Worm (Caenorhabditis elegans) whole organism, young adult: ENCODE data around the gene Y54G2A.12.

Experiments used
- B0019.2 ChIP-seq: fragments of 200-800 bp; sonication (Bioruptor generic); conservative IDR thresholded peaks from 2 replicates; pipeline ENCODE4 v1.3.6; 2022; ENCODE audit warnings: missing genetic modification reagents, missing genetic modification characterization, missing compliant biosample characterization
- B0035.1 ChIP-seq: sonication (generic microtip); optimal IDR thresholded peaks from 2 replicates; lab custom pipeline; 2016; ENCODE audit warnings: missing genetic modification characterization, mild to moderate bottlenecking, missing compliant biosample characterization, missing genotype, missing genetic modification reagents
- F10E7.11 ChIP-seq: sonication (generic microtip); optimal IDR thresholded peaks from 2 replicates; lab custom pipeline; 2017; ENCODE audit warnings: mild to moderate bottlenecking, missing genetic modification characterization, moderate library complexity, missing compliant biosample characterization
- F33H1.4 ChIP-seq: fragments of 200-800 bp; sonication (Bioruptor generic); IDR thresholded peaks from 2 replicates; pipeline ENCODE4 v1.3.6; 2022; ENCODE audit warnings: missing genetic modification reagents, missing genetic modification characterization, missing compliant biosample characterization
- F39B2.1 ChIP-seq: fragments of 200-800 bp; sonication (Bioruptor generic); IDR thresholded peaks from 2 replicates; pipeline ENCODE4 v1.3.6; 2022; ENCODE audit warnings: missing genetic modification reagents, missing genetic modification characterization, missing compliant biosample characterization
- K11D2.4 ChIP-seq: fragments of 200-800 bp; sonication (Bioruptor generic); IDR thresholded peaks from 2 replicates; pipeline ENCODE4 v1.3.6; 2022; ENCODE audit warnings: missing genetic modification reagents, missing genetic modification characterization, missing compliant biosample characterization
- T26A5.8 ChIP-seq: sonication (generic microtip); optimal IDR thresholded peaks from 2 replicates; lab custom pipeline; 2016; ENCODE audit warnings: missing genetic modification characterization, missing compliant biosample characterization
- atf-7 ChIP-seq: sonication (generic microtip); optimal IDR thresholded peaks from 2 replicates; lab custom pipeline; 2017; ENCODE audit warnings: mild to moderate bottlenecking, missing genetic modification characterization, missing compliant biosample characterization
- athp-1 ChIP-seq: sonication (generic microtip); optimal IDR thresholded peaks from 2 replicates; lab custom pipeline; 2017; ENCODE audit warnings: mild to moderate bottlenecking, missing genetic modification characterization, missing compliant biosample characterization
- ceh-27 ChIP-seq: fragments of 200-800 bp; sonication (Bioruptor generic); optimal IDR thresholded peaks from 2 replicates; lab custom pipeline; 2018; ENCODE audit warnings: mild to moderate bottlenecking, missing genetic modification characterization, moderate library complexity, missing compliant biosample characterization
- chd-7 ChIP-seq: sonication (generic microtip); optimal IDR thresholded peaks from 2 replicates; lab custom pipeline; 2016; ENCODE audit warnings: mild to moderate bottlenecking, missing genetic modification characterization, moderate library complexity, missing compliant biosample characterization
- ekl-4 ChIP-seq: fragments of 200-800 bp; sonication (Bioruptor generic); IDR thresholded peaks from 2 replicates; pipeline ENCODE4 v1.3.6; 2022; ENCODE audit warnings: missing genetic modification reagents, missing genetic modification characterization, missing compliant biosample characterization
- hmg-20 ChIP-seq: fragments of 200-800 bp; sonication (Bioruptor generic); IDR thresholded peaks from 2 replicates; pipeline ENCODE4 v1.3.6; 2022; ENCODE audit warnings: missing genetic modification reagents, missing genetic modification characterization, missing compliant biosample characterization
- hsf-1 ChIP-seq: fragments of 200-800 bp; sonication (Bioruptor generic); IDR thresholded peaks from 2 replicates; pipeline ENCODE4 v1.3.6; 2022; ENCODE audit warnings: missing genetic modification reagents, missing genetic modification characterization, missing compliant biosample characterization
- lag-1 ChIP-seq: fragments of 200-800 bp; sonication (Bioruptor generic); IDR thresholded peaks from 2 replicates; pipeline ENCODE4 v1.3.6; 2022; ENCODE audit warnings: missing genetic modification reagents, missing genetic modification characterization, missing compliant biosample characterization
- lsy-27 ChIP-seq: sonication (generic microtip); optimal IDR thresholded peaks from 2 replicates; lab custom pipeline; 2017; ENCODE audit warnings: missing genetic modification characterization, mild to moderate bottlenecking, missing compliant biosample characterization, antibody characterized with exemption, missing genotype, borderline replicate concordance; ENCODE audit not compliant: insufficient read depth
- madf-3 ChIP-seq: fragments of 200-800 bp; sonication (Bioruptor generic); IDR thresholded peaks from 2 replicates; pipeline ENCODE4 v1.3.6; 2022; ENCODE audit warnings: missing genetic modification reagents, missing genetic modification characterization, missing compliant biosample characterization
- nfyb-1 ChIP-seq: fragments of 200-800 bp; sonication (Bioruptor generic); IDR thresholded peaks from 2 replicates; pipeline ENCODE4 v1.3.6; 2022; ENCODE audit warnings: missing genetic modification reagents, missing genetic modification characterization, missing compliant biosample characterization
- nhr-179 ChIP-seq: sonication (generic microtip); optimal IDR thresholded peaks from 2 replicates; lab custom pipeline; 2016; ENCODE audit warnings: mild to moderate bottlenecking, missing genetic modification characterization, missing compliant biosample characterization
- nhr-80 ChIP-seq: sonication (generic microtip); optimal IDR thresholded peaks from 2 replicates; lab custom pipeline; 2016; ENCODE audit warnings: missing genetic modification characterization, missing compliant biosample characterization
- snpc-3.4 ChIP-seq: sonication (generic microtip); optimal IDR thresholded peaks from 2 replicates; lab custom pipeline; 2017; ENCODE audit warnings: missing genetic modification characterization, mild to moderate bottlenecking, missing compliant biosample characterization, antibody characterized with exemption, moderate library complexity, missing genotype, missing genetic modification reagents
- snpc-4 ChIP-seq, 5 experiments: fragments of 150-350 bp in 1 of 5; sonication (generic microtip) in 4 of 5; optimal IDR thresholded peaks; 2 replicates each; lab custom pipeline; 2014 to 2018; ENCODE audit warnings: missing genetic modification characterization in 5 of 5, missing biosample characterization in 3 of 5, antibody characterized with exemption in 2 of 5, mild to moderate bottlenecking in 2 of 5, missing compliant biosample characterization in 2 of 5, missing genotype in 2 of 5, moderate library complexity in 2 of 5, missing genetic modification reagents in 1 of 5
- unc-62 ChIP-seq: fragments of 150-350 bp; optimal IDR thresholded peaks from 2 replicates; lab custom pipeline; 2014; ENCODE audit warnings: missing biosample characterization, missing genetic modification reagents, missing genetic modification characterization
- zim-3 ChIP-seq: sonication (generic microtip); optimal IDR thresholded peaks from 2 replicates; lab custom pipeline; 2017; ENCODE audit warnings: mild to moderate bottlenecking, missing genetic modification characterization, moderate library complexity, missing compliant biosample characterization

Y54G2A.12 gene

ce11 chrIV:2734675-2735074, 48.0 kb downstream of the Y54G2A.12 start:
- TF ChIP-seq atf-7 (tag; lab: Kevin White, UChicago) (no peak), madf-3 (GFP tag; lab: Robert Waterston, UW) (no peak), chd-7 (tag; lab: Kevin White, UChicago) (no peak), snpc-3.4 (tag; lab: Kevin White, UChicago) (no peak), hmg-20 (GFP tag; lab: Robert Waterston, UW) (no peak), nhr-179 (no peak), K11D2.4 (GFP tag; lab: Robert Waterston, UW) (no peak), snpc-4 (GFP tag; optimal IDR thresholded peaks at IDR 0.05; lab: Kevin White, UChicago) (no peak), snpc-4 (tag; optimal IDR thresholded peaks at IDR 0.05; lab: Kevin White, UChicago) (no peak), athp-1 (tag; lab: Kevin White, UChicago) (no peak), B0019.2 (GFP tag; lab: Robert Waterston, UW) (no peak), lsy-27 (no peak), ekl-4 (no peak), hsf-1 (GFP tag; lab: Robert Waterston, UW) (no peak), F39B2.1 (GFP tag; lab: Robert Waterston, UW) (no peak), lag-1 (GFP tag; lab: Robert Waterston, UW) (no peak), nfyb-1 (GFP tag; lab: Robert Waterston, UW) (no peak), B0035.1 (tag; lab: Kevin White, UChicago) (no peak), F10E7.11 (no peak), zim-3 (tag; lab: Kevin White, UChicago) (no peak)

ce11 chrIV:2729957-2730356, 52.7 kb downstream of the Y54G2A.12 start, which contains the start of gene Y94H6A.2:
Y94H6A.2 (plus strand) TSS chrIV:2730292.
- TF ChIP-seq ceh-27 (no peak), nhr-80 (tag; lab: Kevin White, UChicago) (peak; percentile 67), T26A5.8 (tag; lab: Kevin White, UChicago) (no peak), F33H1.4 (GFP tag; lab: Robert Waterston, UW) (no peak), unc-62 (GFP tag; lab: Kevin White, UChicago) (no peak)
- TF ChIP-seq, all 124 proteins: peak for 1
